Worm (Caenorhabditis elegans): ENCODE results near the gene F40F8.5.

ce11 chrII:11140140-11140539 lies 5.4 kb upstream of the F40F8.5 start, which contains the start of gene F40F8.4:
- TF ChIP-seq unc-62 (GFP tag; optimal IDR thresholded peaks at IDR 0.05) (no peak), F37B4.10 (GFP tag; IDR thresholded peaks at IDR 0.05) (no peak), B0336.3 (GFP tag; IDR thresholded peaks at IDR 0.05) (no peak), B0035.1 (tag; optimal IDR thresholded peaks at IDR 0.05) (no peak), tbx-9 (tag; optimal IDR thresholded peaks at IDR 0.05; ENCODE audit: borderline replicate concordance) (no peak), ama-1 (optimal IDR thresholded peaks at IDR 0.05) (no peak), ama-1 (GFP tag; optimal IDR thresholded peaks at IDR 0.05) (no peak), pha-4 (tag; optimal IDR thresholded peaks at IDR 0.05) (no peak), sptf-2 (GFP tag; optimal IDR thresholded peaks at IDR 0.05) (no peak), F57A8.1 (GFP tag; optimal IDR thresholded peaks at IDR 0.05) (no peak), nhr-120 (GFP tag; IDR thresholded peaks at IDR 0.05) (no peak)
